Worm (Caenorhabditis elegans): ENCODE results near the gene kin-30.
"Not testable (repeated sequence)": the region's sequence is repeated elsewhere in the genome, so short reads cannot be mapped to it uniquely, and the experiment has no call there.

The kin-30 gene

DNA sequence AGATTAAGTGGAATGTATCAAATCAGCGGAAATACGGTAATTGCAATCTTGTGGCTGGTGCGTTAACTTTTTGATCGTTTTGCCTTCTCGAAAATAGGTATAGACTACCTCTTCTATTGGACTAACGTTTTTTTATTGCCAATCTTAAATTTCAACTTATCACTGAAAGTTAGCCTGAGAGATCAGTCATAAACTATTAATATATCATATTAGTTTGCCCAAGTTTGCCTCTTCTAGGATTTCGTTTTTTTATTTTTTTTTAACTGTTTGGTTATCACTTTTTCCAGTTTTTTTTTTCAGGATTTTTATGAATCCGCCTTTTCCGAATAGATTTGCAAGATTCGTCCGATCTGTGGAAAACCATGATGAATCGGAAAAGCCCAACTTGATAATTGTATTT, at the start of gene kin-30:
Gene kin-30, plus strand, starts transcription at position 301 of the 400 bp plus-strand sequence.
- TF ChIP-seq scrt-1 (GFP tag; IDR thresholded peaks at IDR 0.05) (no peak), hnd-1 (tag; optimal IDR thresholded peaks at IDR 0.05) (no peak), flt-1 (GFP tag; IDR thresholded peaks at IDR 0.05) (no peak), ets-7 (tag; optimal IDR thresholded peaks at IDR 0.05) (no peak), sea-1 (GFP tag; conservative IDR thresholded peaks at IDR 0.05) (no peak), ceh-13 (GFP tag; optimal IDR thresholded peaks at IDR 0.05) (no peak), tbx-11 (GFP tag; IDR thresholded peaks at IDR 0.05) (no peak), ama-1 (optimal IDR thresholded peaks at IDR 0.05) (no peak), tra-4 (tag; optimal IDR thresholded peaks at IDR 0.05) (no peak)

DNA sequence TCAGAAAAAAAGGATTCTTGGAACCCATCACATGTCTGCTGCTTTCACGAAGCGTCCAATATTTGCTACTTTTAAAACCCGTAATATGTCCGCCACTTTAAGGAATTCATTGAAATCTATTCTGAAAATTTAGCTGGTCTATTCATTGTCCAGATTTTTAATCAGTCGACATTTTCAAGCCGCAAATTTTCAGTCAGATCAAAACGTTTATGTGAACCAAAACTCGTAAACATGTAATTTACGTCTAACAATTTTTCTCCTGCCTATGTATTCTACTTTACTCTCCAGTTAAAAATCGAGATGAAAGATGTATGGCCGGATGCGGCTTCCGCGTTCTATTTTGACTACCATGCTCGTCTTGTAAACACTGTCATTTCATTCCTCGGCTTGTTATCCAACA, 46.6 kb upstream of the kin-30 start, which contains the start of gene srw-1:
Gene srw-1, plus strand, starts transcription at position 301 of the 400 bp plus-strand sequence.
- TF ChIP-seq ama-1 (optimal IDR thresholded peaks at IDR 0.05), result no peak
- no peak for TF ChIP-seq hmbx-1 (tag; optimal IDR thresholded peaks at IDR 0.05)
- TF ChIP-seq ceh-36 (tag; optimal IDR thresholded peaks at IDR 0.05), result no peak
- TF ChIP-seq scrt-1 (GFP tag; IDR thresholded peaks at IDR 0.05), result no peak
- no peak for TF ChIP-seq hmg-4 (GFP tag; optimal IDR thresholded peaks at IDR 0.05)
- no peak for TF ChIP-seq ceh-13 (GFP tag; optimal IDR thresholded peaks at IDR 0.05)

ce11 chrV:15199768-15200167, 44.8 kb upstream of the kin-30 start, which contains the start of gene Y75B12B.10:
Y75B12B.10 (plus strand) TSS chrV:15200068.
- TF ChIP-seq F13C5.2 (tag; optimal IDR thresholded peaks at IDR 0.05) (no peak), pes-1 (GFP tag; IDR thresholded peaks at IDR 0.05) (no peak), ceh-13 (GFP tag; optimal IDR thresholded peaks at IDR 0.05) (no peak), tra-4 (tag; optimal IDR thresholded peaks at IDR 0.05) (no peak), ceh-36 (tag; optimal IDR thresholded peaks at IDR 0.05) (no peak), tbx-37 (GFP tag; conservative IDR thresholded peaks at IDR 0.05) (no peak), sea-1 (GFP tag; conservative IDR thresholded peaks at IDR 0.05) (no peak), scrt-1 (GFP tag; IDR thresholded peaks at IDR 0.05) (no peak), hmg-4 (GFP tag; optimal IDR thresholded peaks at IDR 0.05) (no peak), ets-7 (tag; optimal IDR thresholded peaks at IDR 0.05) (no peak), tbx-11 (GFP tag; IDR thresholded peaks at IDR 0.05) (no peak), flt-1 (GFP tag; IDR thresholded peaks at IDR 0.05) (no peak), hmbx-1 (tag; optimal IDR thresholded peaks at IDR 0.05) (no peak), aly-1 (tag; optimal IDR thresholded peaks at IDR 0.05) (no peak)

ce11 chrV:15207681-15208080, 36.9 kb upstream of the kin-30 start, which contains the start of gene C41G6.12:
C41G6.12 (minus strand) TSS chrV:15207781.
- TF ChIP-seq flt-1 (GFP tag; IDR thresholded peaks at IDR 0.05); pes-1 (GFP tag; IDR thresholded peaks at IDR 0.05); tbx-37 (GFP tag; conservative IDR thresholded peaks at IDR 0.05): not testable (repeated sequence)

- TF ChIP-seq tra-4 (tag; optimal IDR thresholded peaks at IDR 0.05); ets-7 (tag; optimal IDR thresholded peaks at IDR 0.05); tbx-37 (GFP tag; conservative IDR thresholded peaks at IDR 0.05): not testable (repeated sequence)
Observed at ce11 chrV:15211869-15212268, 32.7 kb upstream of the kin-30 start, which contains the start of gene sri-24. sri-24 (plus strand) TSS chrV:15212169.

ce11 chrV:15215175-15215574, 29.4 kb upstream of the kin-30 start, which contains the start of gene sri-26:
sri-26 (plus strand) TSS chrV:15215475.
- not testable (repeated sequence) for TF ChIP-seq scrt-1 (GFP tag; IDR thresholded peaks at IDR 0.05); ama-1 (optimal IDR thresholded peaks at IDR 0.05); hnd-1 (tag; optimal IDR thresholded peaks at IDR 0.05)

DNA sequence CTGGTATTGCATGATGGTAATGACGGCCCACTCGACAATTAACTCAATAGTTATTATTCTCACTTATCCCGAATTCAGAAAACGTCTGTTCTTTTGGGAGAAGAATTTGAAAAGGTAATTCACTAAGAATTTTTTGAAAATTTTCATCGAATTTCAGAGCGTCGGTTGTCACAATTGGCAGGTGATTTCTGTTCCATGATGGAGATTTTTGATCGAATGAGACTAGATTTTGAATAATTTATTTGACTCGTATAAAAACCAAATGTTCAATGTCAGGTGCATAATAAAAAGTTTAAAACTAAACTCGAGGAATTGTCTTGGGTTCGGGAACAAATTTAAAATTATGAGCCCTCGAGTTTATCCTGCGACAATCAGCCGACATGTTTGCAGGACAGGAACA, 27.9 kb upstream of the kin-30 start, which contains the start of gene sri-25:
Gene sri-25, plus strand, starts transcription at position 301 of the 400 bp plus-strand sequence.
- TF ChIP-seq ama-1 (optimal IDR thresholded peaks at IDR 0.05) (no peak), hmg-4 (GFP tag; optimal IDR thresholded peaks at IDR 0.05) (no peak), ceh-13 (GFP tag; optimal IDR thresholded peaks at IDR 0.05) (no peak), hnd-1 (tag; optimal IDR thresholded peaks at IDR 0.05) (no peak), F13C5.2 (tag; optimal IDR thresholded peaks at IDR 0.05) (no peak), flt-1 (GFP tag; IDR thresholded peaks at IDR 0.05) (no peak), B0310.2 (tag; optimal IDR thresholded peaks at IDR 0.05) (no peak), aly-1 (tag; optimal IDR thresholded peaks at IDR 0.05) (no peak), tra-4 (tag; optimal IDR thresholded peaks at IDR 0.05) (no peak), tbx-11 (GFP tag; IDR thresholded peaks at IDR 0.05) (no peak), scrt-1 (GFP tag; IDR thresholded peaks at IDR 0.05) (no peak), sea-1 (GFP tag; conservative IDR thresholded peaks at IDR 0.05) (no peak), pes-1 (GFP tag; IDR thresholded peaks at IDR 0.05) (no peak), hmbx-1 (tag; optimal IDR thresholded peaks at IDR 0.05) (no peak), ets-7 (tag; optimal IDR thresholded peaks at IDR 0.05) (no peak), tbx-37 (GFP tag; conservative IDR thresholded peaks at IDR 0.05) (no peak), ceh-36 (tag; optimal IDR thresholded peaks at IDR 0.05) (no peak)

DNA sequence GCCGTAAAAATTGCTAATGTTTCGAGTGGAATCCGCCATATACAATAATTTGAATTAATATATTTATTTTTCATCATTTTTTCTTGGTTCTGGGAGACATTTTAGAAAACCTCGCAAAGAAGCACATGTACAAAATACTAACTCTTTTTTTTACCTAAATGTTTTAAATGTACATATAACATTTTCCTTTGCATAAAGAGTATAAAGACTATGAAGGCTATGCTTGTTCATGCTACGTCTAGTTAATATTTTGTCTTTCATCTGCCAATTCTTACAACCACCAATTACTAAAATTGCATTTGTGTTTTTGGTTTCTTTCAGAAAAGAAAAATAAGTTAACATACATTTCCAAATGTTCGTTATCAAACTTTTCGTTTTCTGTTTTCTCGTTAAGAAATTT, 23.2 kb upstream of the kin-30 start, which contains the start of gene irld-25:
Gene irld-25, plus strand, starts transcription at position 301 of the 400 bp plus-strand sequence.
- TF ChIP-seq tbx-37 (GFP tag; conservative IDR thresholded peaks at IDR 0.05) (no peak), flt-1 (GFP tag; IDR thresholded peaks at IDR 0.05) (no peak), aly-1 (tag; optimal IDR thresholded peaks at IDR 0.05) (no peak), ets-7 (tag; optimal IDR thresholded peaks at IDR 0.05) (no peak), pes-1 (GFP tag; IDR thresholded peaks at IDR 0.05) (no peak), F13C5.2 (tag; optimal IDR thresholded peaks at IDR 0.05) (no peak), ceh-13 (GFP tag; optimal IDR thresholded peaks at IDR 0.05) (no peak), ceh-36 (tag; optimal IDR thresholded peaks at IDR 0.05) (no peak), tra-4 (tag; optimal IDR thresholded peaks at IDR 0.05) (no peak), tbx-11 (GFP tag; IDR thresholded peaks at IDR 0.05) (no peak), ama-1 (optimal IDR thresholded peaks at IDR 0.05) (no peak), B0310.2 (tag; optimal IDR thresholded peaks at IDR 0.05) (no peak), sea-1 (GFP tag; conservative IDR thresholded peaks at IDR 0.05) (no peak), hmbx-1 (tag; optimal IDR thresholded peaks at IDR 0.05) (no peak), scrt-1 (GFP tag; IDR thresholded peaks at IDR 0.05) (no peak), hnd-1 (tag; optimal IDR thresholded peaks at IDR 0.05) (no peak), hmg-4 (GFP tag; optimal IDR thresholded peaks at IDR 0.05) (no peak)

All from whole organism, early embryonic.